Worm (Caenorhabditis elegans) whole organism, L2 larva: Measurements from ENCODE around the gene pzf-1.

ENCODE experiments used
- R02D3.7 ChIP-seq: fragments of 150-350 bp; optimal IDR thresholded peaks from 2 replicates; lab custom pipeline; 2014; ENCODE audit warnings: missing biosample characterization, missing genetic modification characterization
- Y55F3AM.14 ChIP-seq: fragments of 200-800 bp; sonication (Bioruptor generic); optimal IDR thresholded peaks from 2 replicates; lab custom pipeline; 2018; ENCODE audit warnings: mild to moderate bottlenecking, missing genetic modification characterization, missing compliant biosample characterization
- ZK546.5 ChIP-seq: sonication (generic microtip); optimal IDR thresholded peaks from 2 replicates; lab custom pipeline; 2017; ENCODE audit warnings: missing biosample characterization, missing genetic modification characterization
- alr-1 ChIP-seq: fragments of 150-350 bp; optimal IDR thresholded peaks from 2 replicates; lab custom pipeline; 2014; ENCODE audit warnings: missing biosample characterization, missing genetic modification characterization
- aly-2 ChIP-seq: fragments of 150-350 bp; optimal IDR thresholded peaks from 2 replicates; lab custom pipeline; 2014; ENCODE audit warnings: missing biosample characterization, missing genetic modification characterization
- ama-1 ChIP-seq: fragments of 150-350 bp; optimal IDR thresholded peaks from 2 replicates; lab custom pipeline; 2018; ENCODE audit warnings: inconsistent platforms
- blmp-1 ChIP-seq: sonication (generic microtip); optimal IDR thresholded peaks from 2 replicates; lab custom pipeline; 2017; ENCODE audit warnings: missing genetic modification characterization, mild to moderate bottlenecking, missing compliant biosample characterization, antibody characterized with exemption, moderate library complexity; ENCODE audit not compliant: insufficient read depth
- ceh-16 ChIP-seq: fragments of 150-350 bp; optimal IDR thresholded peaks from 2 replicates; lab custom pipeline; 2014; ENCODE audit warnings: missing biosample characterization, missing genetic modification characterization
- ceh-82 ChIP-seq: fragments of 150-350 bp; optimal IDR thresholded peaks from 2 replicates; lab custom pipeline; 2014; ENCODE audit warnings: missing biosample characterization, missing genetic modification characterization
- crh-2 ChIP-seq: sonication (generic microtip); optimal IDR thresholded peaks from 2 replicates; lab custom pipeline; 2017; ENCODE audit warnings: missing biosample characterization, missing genetic modification characterization
- dmd-4 ChIP-seq: sonication (generic microtip); optimal IDR thresholded peaks from 2 replicates; lab custom pipeline; 2017; ENCODE audit warnings: missing biosample characterization, missing genetic modification characterization
- egl-27 ChIP-seq: sonication (generic microtip); optimal IDR thresholded peaks from 3 replicates; lab custom pipeline; 2017; ENCODE audit warnings: missing biosample characterization, missing genetic modification reagents, missing genetic modification characterization
- elt-1 ChIP-seq: fragments of 150-350 bp; optimal IDR thresholded peaks from 2 replicates; lab custom pipeline; 2014; ENCODE audit warnings: missing biosample characterization, missing genetic modification characterization
- fos-1 ChIP-seq: fragments of 150-350 bp; optimal IDR thresholded peaks from 2 replicates; lab custom pipeline; 2014; ENCODE audit warnings: missing biosample characterization, missing genetic modification characterization
- lin-11 ChIP-seq: fragments of 150-350 bp; sonication (generic microtip); optimal IDR thresholded peaks from 2 replicates; lab custom pipeline; 2014; ENCODE audit warnings: missing biosample characterization, missing genetic modification characterization, inconsistent platforms, mixed read lengths
- lin-39 ChIP-seq: fragments of 150-350 bp; optimal IDR thresholded peaks from 2 replicates; lab custom pipeline; 2014; ENCODE audit warnings: missing biosample characterization, missing genetic modification reagents, missing genetic modification characterization
- mab-5 ChIP-seq: fragments of 150-350 bp; optimal IDR thresholded peaks from 2 replicates; lab custom pipeline; 2014; ENCODE audit warnings: missing biosample characterization, missing genetic modification characterization
- mbf-1 ChIP-seq: sonication (generic microtip); optimal IDR thresholded peaks from 2 replicates; lab custom pipeline; 2017; ENCODE audit warnings: missing biosample characterization, missing genetic modification characterization
- nhr-10 ChIP-seq: sonication (generic microtip); optimal IDR thresholded peaks from 2 replicates; lab custom pipeline; 2017; ENCODE audit warnings: missing biosample characterization, missing genetic modification characterization
- nhr-129 ChIP-seq: fragments of 150-350 bp; optimal IDR thresholded peaks from 2 replicates; lab custom pipeline; 2014; ENCODE audit warnings: missing biosample characterization, missing genetic modification characterization
- nhr-21 ChIP-seq: fragments of 150-350 bp; optimal IDR thresholded peaks from 2 replicates; lab custom pipeline; 2014; ENCODE audit warnings: missing biosample characterization, missing genetic modification characterization
- nhr-237 ChIP-seq: fragments of 150-350 bp; optimal IDR thresholded peaks from 2 replicates; lab custom pipeline; 2014; ENCODE audit warnings: missing biosample characterization, missing genetic modification characterization
- nhr-6 ChIP-seq: fragments of 150-350 bp; optimal IDR thresholded peaks from 2 replicates; lab custom pipeline; 2014; ENCODE audit warnings: missing biosample characterization, missing genetic modification characterization
- sem-4 ChIP-seq: fragments of 150-350 bp; optimal IDR thresholded peaks from 2 replicates; lab custom pipeline; 2014; ENCODE audit warnings: missing biosample characterization, missing genetic modification reagents, missing genetic modification characterization
- skn-1 ChIP-seq: sonication (generic microtip); optimal IDR thresholded peaks from 2 replicates; lab custom pipeline; 2017; ENCODE audit warnings: missing biosample characterization, missing genetic modification characterization
- sma-9 ChIP-seq, 2 experiments: fragments of 150-350 bp in 1 of 2; sonication (generic microtip) in 1 of 2; optimal IDR thresholded peaks; 2 replicates each; lab custom pipeline; 2014 to 2016; ENCODE audit warnings: missing genetic modification characterization in 2 of 2, mild to moderate bottlenecking in 1 of 2, missing biosample characterization in 1 of 2, missing compliant biosample characterization in 1 of 2, missing genetic modification reagents in 1 of 2, moderate library complexity in 1 of 2
- unc-39 ChIP-seq: fragments of 150-350 bp; optimal IDR thresholded peaks from 2 replicates; lab custom pipeline; 2014; ENCODE audit warnings: missing biosample characterization, missing genetic modification characterization
- unc-55 ChIP-seq: fragments of 150-350 bp; sonication (generic microtip); optimal IDR thresholded peaks from 3 replicates; lab custom pipeline; 2014; ENCODE audit warnings: missing biosample characterization, missing genetic modification reagents, missing genetic modification characterization
- unc-62 ChIP-seq: fragments of 150-350 bp; optimal IDR thresholded peaks from 2 replicates; lab custom pipeline; 2014; ENCODE audit warnings: missing biosample characterization, missing genetic modification reagents, missing genetic modification characterization
- zag-1 ChIP-seq: fragments of 150-350 bp; optimal IDR thresholded peaks from 2 replicates; lab custom pipeline; 2014; ENCODE audit warnings: missing biosample characterization, missing genetic modification characterization
- ztf-11 ChIP-seq: sonication (generic microtip); optimal IDR thresholded peaks from 2 replicates; lab custom pipeline; 2017; ENCODE audit warnings: missing biosample characterization, missing genetic modification characterization
- ztf-4 ChIP-seq: fragments of 150-350 bp; optimal IDR thresholded peaks from 2 replicates; lab custom pipeline; 2014; ENCODE audit warnings: missing biosample characterization, missing genetic modification characterization

Gene pzf-1

ce11 chrV:15917458-15917857 lies 10.8 kb downstream of the pzf-1 start, which contains the start of gene F35E8.9:
TSS of gene F35E8.9 (minus strand) at chrV:15917558.
- TF ChIP-seq unc-62 (GFP tag; lab: Kevin White, UChicago) (no peak), nhr-129 (no peak), dmd-4 (tag; lab: Kevin White, UChicago) (no peak)

- TF ChIP-seq nhr-237 (tag; lab: Kevin White, UChicago) (no peak), dmd-4 (tag; lab: Kevin White, UChicago) (no peak), unc-55 (GFP tag; lab: Kevin White, UChicago) (no peak), mab-5 (tag; lab: Kevin White, UChicago) (no peak), zag-1 (tag; lab: Kevin White, UChicago) (no peak), fos-1 (tag; lab: Kevin White, UChicago) (peak; percentile 63), aly-2 (tag; lab: Kevin White, UChicago) (no peak), elt-1 (tag; lab: Kevin White, UChicago) (no peak), crh-2 (tag; lab: Kevin White, UChicago) (peak; percentile 30), ceh-82 (no peak), sma-9 (GFP tag; optimal IDR thresholded peaks at IDR 0.05; lab: Kevin White, UChicago) (peak; percentile 57), sma-9 (tag; optimal IDR thresholded peaks at IDR 0.05; lab: Kevin White, UChicago) (no peak), nhr-129 (no peak), blmp-1 (no peak)
Measured at ce11 chrV:15915919-15916318, 12.3 kb downstream of the pzf-1 start, which contains the start of gene gst-38. TSS of gene gst-38 (minus strand) at chrV:15916070.

ce11 chrV:15915307-15915706 lies 12.9 kb downstream of the pzf-1 start:
- no peak for TF ChIP-seq lin-39 (tag; lab: Kevin White, UChicago)
- TF ChIP-seq dmd-4 (tag; lab: Kevin White, UChicago) = no peak
- TF ChIP-seq ztf-11 (tag; lab: Kevin White, UChicago) = no peak
- TF ChIP-seq R02D3.7 (tag; lab: Kevin White, UChicago) = no peak
- TF ChIP-seq alr-1 = no peak
- no peak for TF ChIP-seq ceh-16
- TF ChIP-seq zag-1 (tag; lab: Kevin White, UChicago) = no peak
- TF ChIP-seq mbf-1 (tag; lab: Kevin White, UChicago) = no peak
- TF ChIP-seq ztf-4 = no peak
- no peak for TF ChIP-seq nhr-21 (tag; lab: Kevin White, UChicago)
- TF ChIP-seq mab-5 (tag; lab: Kevin White, UChicago) = no peak
- TF ChIP-seq unc-62 (GFP tag; lab: Kevin White, UChicago) = no peak
- TF ChIP-seq ama-1 (lab: Kevin White, UChicago) = no peak
- TF ChIP-seq egl-27 = no peak
- no peak for TF ChIP-seq nhr-129
- no peak for TF ChIP-seq sma-9 (GFP tag; optimal IDR thresholded peaks at IDR 0.05; lab: Kevin White, UChicago)
- TF ChIP-seq sma-9 (tag; optimal IDR thresholded peaks at IDR 0.05; lab: Kevin White, UChicago) = no peak
- no peak for TF ChIP-seq ZK546.5 (tag; lab: Kevin White, UChicago)
- no peak for TF ChIP-seq nhr-10 (tag; lab: Kevin White, UChicago)
- TF ChIP-seq unc-39 (tag; lab: Kevin White, UChicago) = no peak

ce11 chrV:15914774-15915173 lies 13.5 kb downstream of the pzf-1 start:
- no peak for TF ChIP-seq nhr-6
- TF ChIP-seq, all 48 proteins: peak for 0

ce11 chrV:15913714-15914113 lies 14.5 kb downstream of the pzf-1 start, which contains the start of gene F35E8.7:
TSS of gene F35E8.7 (plus strand) at chrV:15914014.
- TF ChIP-seq ZK546.5 (tag; lab: Kevin White, UChicago) = no peak
- TF ChIP-seq nhr-6 = no peak
- no peak for TF ChIP-seq sem-4
- TF ChIP-seq blmp-1 = no peak
- TF ChIP-seq skn-1 = no peak
- TF ChIP-seq ceh-16 = no peak
- TF ChIP-seq sma-9 (GFP tag; optimal IDR thresholded peaks at IDR 0.05; lab: Kevin White, UChicago) = no peak
- no peak for TF ChIP-seq sma-9 (tag; optimal IDR thresholded peaks at IDR 0.05; lab: Kevin White, UChicago)
- no peak for TF ChIP-seq zag-1 (tag; lab: Kevin White, UChicago)
- no peak for TF ChIP-seq Y55F3AM.14 (GFP tag; lab: Kevin White, UChicago)
- TF ChIP-seq fos-1 (tag; lab: Kevin White, UChicago) = no peak
- TF ChIP-seq elt-1 (tag; lab: Kevin White, UChicago) = no peak
- no peak for TF ChIP-seq mbf-1 (tag; lab: Kevin White, UChicago)
- TF ChIP-seq lin-11 (tag; lab: Kevin White, UChicago) = no peak

- TF ChIP-seq nhr-21 (tag; lab: Kevin White, UChicago) = no peak
Measured at ce11 chrV:15912677-15913076, 15.5 kb downstream of the pzf-1 start.
